Worm (Caenorhabditis elegans) whole organism, L1 larva: ENCODE measurements around the gene mrpl-46.
A peak's percentile ranks its signal among the peaks of the same experiment; 100 is the strongest.

Source experiments
- C34B4.2 ChIP-seq: sonication (generic microtip); optimal IDR thresholded peaks from 2 replicates; lab custom pipeline; 2017; ENCODE audit warnings: mild to moderate bottlenecking, missing genetic modification characterization, missing compliant biosample characterization
- Y116A8C.19 ChIP-seq: sonication (generic microtip); optimal IDR thresholded peaks from 2 replicates; lab custom pipeline; 2016; ENCODE audit warnings: missing compliant biosample characterization, missing genetic modification characterization, borderline replicate concordance
- aly-2 ChIP-seq: fragments of 150-350 bp; optimal IDR thresholded peaks from 2 replicates; lab custom pipeline; 2014; ENCODE audit warnings: missing biosample characterization, missing genetic modification characterization
- ceh-82 ChIP-seq, 3 experiments: fragments of 150-350 bp in 1 of 3; sonication (generic microtip) in 2 of 3; optimal IDR thresholded peaks; 2 replicates each; lab custom pipeline; 2014 to 2017; ENCODE audit warnings: missing biosample characterization in 3 of 3, missing genetic modification characterization in 3 of 3
- ceh-88 ChIP-seq: fragments of 200-800 bp; sonication (Bioruptor generic); IDR thresholded peaks from 2 replicates; pipeline ENCODE4 v1.3.6; 2022; ENCODE audit warnings: missing genetic modification characterization, missing compliant biosample characterization
- ces-1 ChIP-seq: fragments of 150-350 bp; optimal IDR thresholded peaks from 2 replicates; lab custom pipeline; 2014; ENCODE audit warnings: missing biosample characterization, missing genetic modification reagents, missing genetic modification characterization
- dsc-1 ChIP-seq: sonication (generic microtip); optimal IDR thresholded peaks from 2 replicates; lab custom pipeline; 2016; ENCODE audit warnings: mild to moderate bottlenecking, missing genetic modification characterization, missing compliant biosample characterization
- egl-13 ChIP-seq: sonication (generic microtip); optimal IDR thresholded peaks from 2 replicates; lab custom pipeline; 2016; ENCODE audit warnings: missing genotype, missing genetic modification reagents, missing genetic modification characterization, missing compliant biosample characterization
- fkh-4 ChIP-seq: sonication (generic microtip); optimal IDR thresholded peaks from 2 replicates; lab custom pipeline; 2016; ENCODE audit warnings: missing compliant biosample characterization, missing genetic modification characterization, borderline replicate concordance
- fkh-8 ChIP-seq: sonication (generic microtip); optimal IDR thresholded peaks from 2 replicates; lab custom pipeline; 2016; ENCODE audit warnings: mild to moderate bottlenecking, missing genetic modification characterization, missing compliant biosample characterization
- irx-1 ChIP-seq: sonication (generic microtip); optimal IDR thresholded peaks from 2 replicates; lab custom pipeline; 2016; ENCODE audit warnings: missing genetic modification characterization, missing compliant biosample characterization
- isw-1 ChIP-seq: fragments of 200-800 bp; sonication (Bioruptor generic); IDR thresholded peaks from 2 replicates; pipeline ENCODE4 v1.3.6; 2022; ENCODE audit warnings: missing genetic modification characterization, missing compliant biosample characterization
- lin-13 ChIP-seq: fragments of 150-350 bp; optimal IDR thresholded peaks from 2 replicates; lab custom pipeline; 2014; ENCODE audit warnings: missing biosample characterization, missing genetic modification reagents, missing genetic modification characterization
- lin-35 ChIP-seq, 2 experiments: fragments of 150-350 bp; optimal IDR thresholded peaks; 2 replicates each; lab custom pipeline; 2014; ENCODE audit warnings: missing biosample characterization in 2 of 2, missing genetic modification characterization in 2 of 2, missing genetic modification reagents in 2 of 2
- lin-39 ChIP-seq: fragments of 150-350 bp; optimal IDR thresholded peaks from 2 replicates; lab custom pipeline; 2014; ENCODE audit warnings: missing biosample characterization, missing genetic modification reagents, missing genetic modification characterization
- mab-9 ChIP-seq: fragments of 200-800 bp; sonication (Bioruptor generic); IDR thresholded peaks from 2 replicates; pipeline ENCODE4 v1.3.6; 2022; ENCODE audit warnings: missing genetic modification reagents, missing genetic modification characterization, missing compliant biosample characterization
- mef-2 ChIP-seq: fragments of 150-350 bp; optimal IDR thresholded peaks from 2 replicates; lab custom pipeline; 2014; ENCODE audit warnings: missing biosample characterization, missing genetic modification characterization
- mep-1 ChIP-seq: fragments of 150-350 bp; optimal IDR thresholded peaks from 2 replicates; lab custom pipeline; 2014; ENCODE audit warnings: missing biosample characterization, missing genetic modification characterization
- nhr-20 ChIP-seq: sonication (generic microtip); optimal IDR thresholded peaks from 2 replicates; lab custom pipeline; 2016; ENCODE audit warnings: mild to moderate bottlenecking, missing genetic modification characterization, missing compliant biosample characterization
- nhr-28 ChIP-seq: fragments of 150-350 bp; optimal IDR thresholded peaks from 2 replicates; lab custom pipeline; 2014; ENCODE audit warnings: missing biosample characterization, missing genetic modification characterization
- nhr-85 ChIP-seq: sonication (generic microtip); peaks from one replicate; lab custom pipeline; 2016; ENCODE audit warnings: missing genetic modification characterization, inconsistent platforms, missing compliant biosample characterization
- pag-3 ChIP-seq: sonication (generic microtip); optimal IDR thresholded peaks from 2 replicates; lab custom pipeline; 2017; ENCODE audit warnings: missing genetic modification characterization, mild to moderate bottlenecking, missing compliant biosample characterization, antibody characterized with exemption, borderline replicate concordance; ENCODE audit not compliant: insufficient read depth
- pqm-1 ChIP-seq: sonication (generic microtip); optimal IDR thresholded peaks from 3 replicates; lab custom pipeline; 2017; ENCODE audit warnings: missing biosample characterization, missing genetic modification characterization
- skn-1 ChIP-seq: fragments of 150-350 bp; optimal IDR thresholded peaks from 2 replicates; lab custom pipeline; 2014; ENCODE audit warnings: missing biosample characterization, missing genetic modification characterization
- sox-4 ChIP-seq: sonication (generic microtip); optimal IDR thresholded peaks from 2 replicates; lab custom pipeline; 2016; ENCODE audit warnings: missing genetic modification characterization, missing compliant biosample characterization
- sptf-1 ChIP-seq: fragments of 150-350 bp; optimal IDR thresholded peaks from 2 replicates; lab custom pipeline; 2014; ENCODE audit warnings: missing biosample characterization, missing genetic modification characterization
- sup-37 ChIP-seq: fragments of 200-800 bp; sonication (Bioruptor generic); optimal IDR thresholded peaks from 2 replicates; lab custom pipeline; 2018; ENCODE audit warnings: mild to moderate bottlenecking, missing genetic modification characterization, missing compliant biosample characterization
- swsn-7 ChIP-seq: sonication (generic microtip); optimal IDR thresholded peaks from 2 replicates; lab custom pipeline; 2016; ENCODE audit warnings: missing genetic modification characterization, missing compliant biosample characterization
- tbx-2 ChIP-seq: sonication (generic microtip); optimal IDR thresholded peaks from 2 replicates; lab custom pipeline; 2016; ENCODE audit warnings: missing genetic modification characterization, missing compliant biosample characterization
- unc-62 ChIP-seq: fragments of 150-350 bp; optimal IDR thresholded peaks from 2 replicates; lab custom pipeline; 2014; ENCODE audit warnings: missing biosample characterization, missing genetic modification reagents, missing genetic modification characterization
- unc-98 ChIP-seq: fragments of 200-800 bp; sonication (Bioruptor generic); IDR thresholded peaks from 2 replicates; pipeline ENCODE4 v1.3.6; 2022; ENCODE audit warnings: missing genetic modification characterization, missing compliant biosample characterization
- vab-15 ChIP-seq: sonication (generic microtip); optimal IDR thresholded peaks from 2 replicates; lab custom pipeline; 2017; ENCODE audit warnings: missing genotype, mild to moderate bottlenecking, missing genetic modification characterization, missing compliant biosample characterization
- zip-4 ChIP-seq: fragments of 200-800 bp; sonication (Bioruptor generic); optimal IDR thresholded peaks from 2 replicates; lab custom pipeline; 2018; ENCODE audit warnings: mild to moderate bottlenecking, missing genetic modification characterization, moderate library complexity, missing compliant biosample characterization
- ztf-4 ChIP-seq: fragments of 150-350 bp; optimal IDR thresholded peaks from 2 replicates; lab custom pipeline; 2014; ENCODE audit warnings: missing biosample characterization, missing genetic modification characterization

mrpl-46 gene

DNA sequence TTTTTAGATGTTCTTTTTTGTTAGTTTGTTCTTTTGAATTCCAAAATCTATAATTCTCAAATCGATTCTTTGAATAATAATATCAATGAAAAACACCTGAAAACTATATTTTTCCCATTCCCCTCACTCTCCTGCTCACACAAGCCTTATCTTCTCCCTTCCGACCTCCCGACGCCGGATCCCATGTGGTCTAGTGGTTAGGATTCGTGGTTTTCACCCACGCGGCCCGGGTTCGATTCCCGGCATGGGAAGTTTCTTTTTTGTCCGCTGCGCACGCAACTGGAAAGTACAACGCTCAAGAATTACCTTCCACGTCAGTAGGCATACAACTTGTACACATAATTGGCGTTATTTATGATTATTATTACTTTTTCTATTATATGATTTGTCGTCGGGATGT lies 42.0 kb downstream of the mrpl-46 start (continued):
- TF ChIP-seq swsn-7 (tag; lab: Kevin White, UChicago) (peak; percentile 53), C34B4.2 (no peak), ztf-4 (tag; lab: Kevin White, UChicago) (no peak), ceh-82 (tag; optimal IDR thresholded peaks at IDR 0.05; lab: Kevin White, UChicago) (peak; percentile 6 to 66 (median 23)), skn-1 (peak; percentile 2), fkh-4 (no peak), unc-62 (GFP tag; lab: Kevin White, UChicago) (no peak), mab-9 (GFP tag; lab: Robert Waterston, UW) (0 out of 2 replicates have a peak, but pooled peaks have one; percentile 27), aly-2 (tag; lab: Kevin White, UChicago) (peak; percentile 8), Y116A8C.19 (tag; lab: Kevin White, UChicago) (no peak), nhr-28 (tag; lab: Kevin White, UChicago) (no peak), nhr-20 (tag; lab: Kevin White, UChicago) (peak; percentile 60), mef-2 (no peak), vab-15 (tag; lab: Kevin White, UChicago) (no peak), nhr-85 (no peak), egl-13 (tag; lab: Kevin White, UChicago) (no peak), sup-37 (GFP tag; lab: Kevin White, UChicago) (no peak), sox-4 (tag; lab: Kevin White, UChicago) (no peak)

DNA sequence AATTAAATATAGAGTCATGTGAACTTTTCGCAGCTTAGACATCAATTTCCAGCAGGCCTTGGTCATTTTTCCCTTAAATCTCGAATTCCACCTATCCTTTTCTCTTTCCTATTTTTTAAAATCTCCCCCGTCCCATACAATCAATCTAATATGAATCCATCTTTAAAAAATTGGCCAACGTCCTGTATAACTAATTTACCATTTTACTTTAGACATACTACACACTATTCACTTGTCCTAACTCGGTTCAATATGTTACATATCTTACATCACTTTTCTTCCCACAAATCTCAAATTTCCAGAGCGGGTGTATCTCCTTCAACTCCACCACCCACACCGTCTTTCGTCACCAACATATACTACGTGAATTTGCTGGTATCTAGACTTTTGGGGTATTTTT lies 44.6 kb downstream of the mrpl-46 start, which contains the start of gene lgc-33:
TSS of gene lgc-33 (plus strand) at position 301 of the 400 bp plus-strand sequence.
- no peak for TF ChIP-seq lin-13 (GFP tag; lab: Kevin White, UChicago)
- TF ChIP-seq mep-1 (tag; lab: Kevin White, UChicago), result no peak

DNA sequence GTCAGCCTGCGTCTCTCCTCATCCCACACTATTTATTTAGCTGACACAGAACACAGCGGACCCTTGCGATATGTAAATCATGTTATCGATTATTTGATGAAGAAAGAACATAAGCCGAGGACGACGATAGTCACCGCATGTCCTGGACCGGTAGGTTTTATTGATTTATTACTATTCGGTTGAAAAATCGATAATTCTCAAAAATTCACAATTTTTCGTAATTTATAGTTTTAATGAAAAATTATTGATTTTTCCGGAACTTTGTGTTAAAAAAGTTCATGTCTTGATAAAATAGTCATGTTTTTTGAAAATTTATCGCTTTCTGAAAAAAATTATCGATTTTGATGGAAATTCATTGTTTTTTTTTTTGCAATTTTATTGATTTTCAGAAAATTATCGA lies 47.6 kb downstream of the mrpl-46 start:
- TF ChIP-seq ces-1 (GFP tag; lab: Kevin White, UChicago) (no peak), lin-39 (tag; lab: Kevin White, UChicago) (no peak), ceh-88 (GFP tag; lab: Robert Waterston, UW) (no peak), lin-35 (GFP tag; optimal IDR thresholded peaks at IDR 0.05; lab: Kevin White, UChicago) (no peak), pag-3 (tag; lab: Kevin White, UChicago) (no peak), zip-4 (GFP tag; lab: Kevin White, UChicago) (no peak), dsc-1 (tag; lab: Kevin White, UChicago) (no peak), unc-98 (GFP tag; lab: Robert Waterston, UW) (no peak), unc-62 (GFP tag; lab: Kevin White, UChicago) (no peak), tbx-2 (tag; lab: Kevin White, UChicago) (no peak), fkh-4 (no peak), irx-1 (no peak), egl-13 (tag; lab: Kevin White, UChicago) (no peak), sptf-1 (tag; lab: Kevin White, UChicago) (no peak), pqm-1 (tag; lab: Kevin White, UChicago) (no peak), ceh-82 (tag; optimal IDR thresholded peaks at IDR 0.05; lab: Kevin White, UChicago) (no peak), fkh-8 (tag; lab: Kevin White, UChicago) (no peak), sup-37 (GFP tag; lab: Kevin White, UChicago) (no peak), isw-1 (GFP tag; lab: Robert Waterston, UW) (no peak)
